Fruit fly (Drosophila melanogaster) S2 (cell line): Measurements from ENCODE around the gene CG32939.

Experiments used
- CG8478 ChIP-seq: fragments of >200 bp; optimal IDR thresholded peaks from 2 replicates; lab custom pipeline; 2018
- CTCF ChIP-seq, 2 experiments: fragments of >200 bp; optimal IDR thresholded peaks; 2 replicates each; lab custom pipeline; 2018

DNA sequence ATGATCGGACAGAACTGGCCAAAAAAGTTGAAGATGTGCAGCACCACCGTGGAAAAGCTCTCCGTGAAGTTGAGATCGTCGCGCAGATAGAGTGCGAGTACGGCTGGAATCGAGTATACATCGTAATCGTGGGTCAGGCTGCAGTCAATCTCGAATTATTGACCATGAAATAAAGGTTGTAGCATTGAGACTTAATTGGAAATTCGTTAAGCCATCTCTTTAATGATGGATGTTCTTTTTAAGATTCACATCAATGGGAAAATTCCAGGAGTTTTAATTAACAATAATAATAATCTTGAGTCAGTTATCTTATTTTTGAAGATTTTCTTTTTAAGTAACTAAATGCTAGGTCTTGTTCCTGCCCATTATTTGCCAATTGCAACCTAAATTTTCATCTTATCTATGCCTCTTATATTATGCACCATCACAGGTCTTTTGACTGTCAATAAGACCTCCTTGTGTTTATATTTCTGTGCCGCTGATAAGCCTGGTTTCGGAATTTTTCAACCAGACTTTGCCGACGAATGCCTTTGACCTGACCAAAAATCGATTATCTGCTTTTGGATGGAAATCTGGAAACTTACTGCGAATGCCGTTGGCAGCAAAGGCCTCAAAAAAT lies 9.7 kb upstream of the CG32939 start:
- no peak for TF ChIP-seq CTCF (optimal IDR thresholded peaks at IDR 0.05; lab: Kevin White, UChicago)
- no peak for TF ChIP-seq CG8478
